ENCODE assay signal across 4 fruit fly cellular contexts in genomic region chr3L:20432297-20432696, dm6.
TF ChIP-seq lines count a peak whose summit lies in the region.

TSS of gene Las (minus strand) at chr3L:20432361.
TSS of gene Psn (plus strand) at chr3L:20432468.

- TF ChIP-seq CTCF in whole organism, embryonic (GFP tag; optimal IDR thresholded peaks at IDR 0.05; lab: Kevin White, UChicago): no peak

TF ChIP-seq in whole organism, adult, 20 proteins besides CTCF, POLR2A, EP300 and RAD21:
- TF ChIP-seq Mnt (GFP tag; optimal IDR thresholded peaks at IDR 0.05; lab: Kevin White, UChicago) (peak; percentile 39), CG5204 (GFP tag; optimal IDR thresholded peaks at IDR 0.05; lab: Kevin White, UChicago) (no peak), toe (GFP tag; optimal IDR thresholded peaks at IDR 0.05; lab: Kevin White, UChicago) (no peak), bab1 (GFP tag; optimal IDR thresholded peaks at IDR 0.05; lab: Kevin White, UChicago) (peak; percentile 56), CG12768 (GFP tag; optimal IDR thresholded peaks at IDR 0.05; lab: Kevin White, UChicago) (no peak), Hr96 (GFP tag; optimal IDR thresholded peaks at IDR 0.05; lab: Kevin White, UChicago) (no peak), CG33017 (tag; optimal IDR thresholded peaks at IDR 0.05; lab: Kevin White, UChicago) (no peak), ovo (GFP tag; optimal IDR thresholded peaks at IDR 0.05; lab: Kevin White, UChicago) (no peak), CG14711 (tag; optimal IDR thresholded peaks at IDR 0.05; lab: Kevin White, UChicago) (peak; percentile 23), CG11617 (GFP tag; optimal IDR thresholded peaks at IDR 0.05; lab: Kevin White, UChicago) (peak; percentile 40), cnc (optimal IDR thresholded peaks at IDR 0.05; lab: Kevin White, UChicago) (no peak), CG1620 (GFP tag; optimal IDR thresholded peaks at IDR 0.05; lab: Kevin White, UChicago) (peak; percentile 12), CG7101 (tag; optimal IDR thresholded peaks at IDR 0.05; lab: Kevin White, UChicago) (no peak), cic (GFP tag; optimal IDR thresholded peaks at IDR 0.05; lab: Kevin White, UChicago) (no peak), pad (GFP tag; optimal IDR thresholded peaks at IDR 0.05; lab: Kevin White, UChicago) (no peak), Clk (GFP tag; optimal IDR thresholded peaks at IDR 0.05; lab: Kevin White, UChicago) (no peak), tj (GFP tag; optimal IDR thresholded peaks at IDR 0.05; lab: Kevin White, UChicago) (peak; percentile 13), CG7045 (GFP tag; optimal IDR thresholded peaks at IDR 0.05; lab: Kevin White, UChicago) (no peak), Crg-1 (GFP tag; optimal IDR thresholded peaks at IDR 0.05; lab: Kevin White, UChicago) (no peak), kay (GFP tag; lab: Kevin White, UChicago; ENCODE audit: borderline replicate concordance) (no peak)

TF ChIP-seq in whole organism, embryonic, 481 proteins besides CTCF, POLR2A, EP300 and RAD21 (continues in another document):
- TF ChIP-seq CG1233 (GFP tag; optimal IDR thresholded peaks at IDR 0.05; lab: Kevin White, UChicago): no peak
- TF ChIP-seq CG8765 (GFP tag; IDR thresholded peaks at IDR 0.05; lab: Robert Waterston, UW): no peak
- no peak for TF ChIP-seq CG7928 (GFP tag; optimal IDR thresholded peaks at IDR 0.05; lab: Kevin White, UChicago)
- TF ChIP-seq Nf-YC (tag; optimal IDR thresholded peaks at IDR 0.05; lab: Kevin White, UChicago): no peak
- TF ChIP-seq CG18011 (GFP tag; optimal IDR thresholded peaks at IDR 0.05; lab: Kevin White, UChicago): no peak
- no peak for TF ChIP-seq CG2889 (GFP tag; IDR thresholded peaks at IDR 0.05; lab: Robert Waterston, UW)
- no peak for TF ChIP-seq dan (GFP tag; IDR thresholded peaks at IDR 0.05; lab: Robert Waterston, UW)
- no peak for TF ChIP-seq NC2α (GFP tag; optimal IDR thresholded peaks at IDR 0.05; lab: Kevin White, UChicago)
- TF ChIP-seq nom (GFP tag; optimal IDR thresholded peaks at IDR 0.05; lab: Kevin White, UChicago): peak; percentile 13
- TF ChIP-seq CG17912 (GFP tag; optimal IDR thresholded peaks at IDR 0.05; lab: Kevin White, UChicago): no peak
- TF ChIP-seq CG2199 (GFP tag; IDR thresholded peaks at IDR 0.05; lab: Robert Waterston, UW): no peak
- no peak for TF ChIP-seq fu2 (GFP tag; optimal IDR thresholded peaks at IDR 0.05; lab: Kevin White, UChicago)
- TF ChIP-seq dmrt99B (tag; optimal IDR thresholded peaks at IDR 0.05; lab: Kevin White, UChicago): no peak
- no peak for TF ChIP-seq CG3163 (GFP tag; optimal IDR thresholded peaks at IDR 0.05; lab: Kevin White, UChicago)
- TF ChIP-seq grau (tag; optimal IDR thresholded peaks at IDR 0.05; lab: Kevin White, UChicago): no peak
- no peak for TF ChIP-seq CG9817 (tag; optimal IDR thresholded peaks at IDR 0.05; lab: Kevin White, UChicago)
- TF ChIP-seq CG16863 (GFP tag; optimal IDR thresholded peaks at IDR 0.05; lab: Kevin White, UChicago): no peak
- TF ChIP-seq jumu (GFP tag; optimal IDR thresholded peaks at IDR 0.05; lab: Kevin White, UChicago): no peak
- no peak for TF ChIP-seq ERR (GFP tag; optimal IDR thresholded peaks at IDR 0.05; lab: Kevin White, UChicago)
- no peak for TF ChIP-seq onecut (GFP tag; IDR thresholded peaks at IDR 0.05; lab: Robert Waterston, UW)
- TF ChIP-seq Bteb2 (GFP tag; optimal IDR thresholded peaks at IDR 0.05; lab: Kevin White, UChicago): peak; percentile 34
- TF ChIP-seq NFAT (GFP tag; IDR thresholded peaks at IDR 0.05; lab: Robert Waterston, UW): no peak
- TF ChIP-seq CG4424 (GFP tag; optimal IDR thresholded peaks at IDR 0.05; lab: Kevin White, UChicago): no peak
- TF ChIP-seq zfh1 (GFP tag; IDR thresholded peaks at IDR 0.05; lab: Robert Waterston, UW): no peak
- TF ChIP-seq chif (GFP tag; optimal IDR thresholded peaks at IDR 0.05; lab: Kevin White, UChicago): no peak
- no peak for TF ChIP-seq grn (GFP tag; optimal IDR thresholded peaks at IDR 0.05; lab: Kevin White, UChicago)
- peak; percentile 0 for TF ChIP-seq Chrac-16 (GFP tag; optimal IDR thresholded peaks at IDR 0.05; lab: Kevin White, UChicago)

TF ChIP-seq in whole organism, prepupa, 60 proteins besides CTCF, POLR2A, EP300 and RAD21:
- TF ChIP-seq CG3032 (tag; optimal IDR thresholded peaks at IDR 0.05; lab: Kevin White, UChicago) (no peak), esn (GFP tag; optimal IDR thresholded peaks at IDR 0.05; lab: Kevin White, UChicago) (peak; percentile 38), Sox14 (GFP tag; optimal IDR thresholded peaks at IDR 0.05; lab: Kevin White, UChicago) (peak; percentile 82), lz (GFP tag; optimal IDR thresholded peaks at IDR 0.05; lab: Kevin White, UChicago) (peak; percentile 15)

TF ChIP-seq in whole organism, wandering third instar larva, 38 proteins besides CTCF, POLR2A, EP300 and RAD21:
- no peak for TF ChIP-seq CrebA (GFP tag; optimal IDR thresholded peaks at IDR 0.05; lab: Kevin White, UChicago; ENCODE audit: borderline replicate concordance)
- TF ChIP-seq h (GFP tag; optimal IDR thresholded peaks at IDR 0.05; lab: Kevin White, UChicago): no peak
- no peak for TF ChIP-seq woc (GFP tag; optimal IDR thresholded peaks at IDR 0.05; lab: Kevin White, UChicago)
- peak; percentile 31 for TF ChIP-seq CG32264 (GFP tag; optimal IDR thresholded peaks at IDR 0.05; lab: Kevin White, UChicago)
- no peak for TF ChIP-seq fru (GFP tag; optimal IDR thresholded peaks at IDR 0.05; lab: Kevin White, UChicago)
- no peak for TF ChIP-seq Mio (GFP tag; optimal IDR thresholded peaks at IDR 0.05; lab: Kevin White, UChicago)
- TF ChIP-seq lola (GFP tag; optimal IDR thresholded peaks at IDR 0.05; lab: Kevin White, UChicago): no peak
- peak; percentile 10 for TF ChIP-seq dsf (GFP tag; optimal IDR thresholded peaks at IDR 0.05; lab: Kevin White, UChicago; ENCODE audit: borderline replicate concordance)
TF ChIP-seq in whole organism, wandering third instar larva: peak in this region for 2.
